Fruit fly (Drosophila melanogaster) S2 (cell line): ENCODE results near the gene CG31178.

Source experiments
- CG8478 ChIP-seq: fragments of >200 bp; optimal IDR thresholded peaks from 2 replicates; lab custom pipeline; 2018
- CTCF ChIP-seq, 2 experiments: fragments of >200 bp; optimal IDR thresholded peaks; 2 replicates each; lab custom pipeline; 2018

dm6 chr3R:21885450-21885849, 11.9 kb downstream of the CG31178 start, which contains the start of gene CG17819:
- TF ChIP-seq CG8478 (lab: Kevin White, UChicago) (no peak), CTCF (optimal IDR thresholded peaks at IDR 0.05; lab: Kevin White, UChicago) (no peak)
